Worm (Caenorhabditis elegans): ENCODE data around the gene wdr-37.

wdr-37 gene

ce11 chrIII:5552072-5552667, 47.7 kb downstream of the wdr-37 start, which contains the start of gene F09F7.6:
F09F7.6 (minus strand) TSS chrIII:5552135.
- no peak for TF ChIP-seq nhr-237 (tag; optimal IDR thresholded peaks at IDR 0.05)
- TF ChIP-seq F26F4.8 (GFP tag; conservative IDR thresholded peaks at IDR 0.05) = no peak
- TF ChIP-seq daf-12 (tag; optimal IDR thresholded peaks at IDR 0.05) = no peak
- no peak for TF ChIP-seq F44E2.7 (GFP tag; IDR thresholded peaks at IDR 0.05)
- no peak for TF ChIP-seq aly-2 (tag; optimal IDR thresholded peaks at IDR 0.05)
- TF ChIP-seq dve-1 (tag; optimal IDR thresholded peaks at IDR 0.05; ENCODE audit: insufficient read depth) = peak; percentile 96
- TF ChIP-seq mep-1 (tag; optimal IDR thresholded peaks at IDR 0.05) = peak; percentile 71
- no peak for TF ChIP-seq unc-39 (tag; optimal IDR thresholded peaks at IDR 0.05)
- TF ChIP-seq Y105C5A.15 (GFP tag; IDR thresholded peaks at IDR 0.05) = no peak
- TF ChIP-seq lir-3 (tag; optimal IDR thresholded peaks at IDR 0.05) = no peak
- no peak for TF ChIP-seq F10B5.3 (tag; optimal IDR thresholded peaks at IDR 0.05)
- TF ChIP-seq ceh-62 (tag; optimal IDR thresholded peaks at IDR 0.05) = no peak
- TF ChIP-seq set-16 (GFP tag; IDR thresholded peaks at IDR 0.05) = no peak
- TF ChIP-seq vab-7 (GFP tag; IDR thresholded peaks at IDR 0.05) = no peak
- no peak for TF ChIP-seq spr-1 (tag; optimal IDR thresholded peaks at IDR 0.05)
- TF ChIP-seq nhr-48 (tag; optimal IDR thresholded peaks at IDR 0.05) = peak; percentile 33
- TF ChIP-seq zip-11 (GFP tag; IDR thresholded peaks at IDR 0.05) = no peak
- TF ChIP-seq dmd-6 (GFP tag; IDR thresholded peaks at IDR 0.05) = peak; percentile 81
- TF ChIP-seq saeg-2 (GFP tag; IDR thresholded peaks at IDR 0.05) = no peak
- no peak for TF ChIP-seq zip-2 (tag; optimal IDR thresholded peaks at IDR 0.05)
- no peak for TF ChIP-seq sdz-12 (GFP tag; optimal IDR thresholded peaks at IDR 0.05)
- peak in 1 of 2 experiments; percentile 96 for TF ChIP-seq unc-62 (GFP tag; optimal IDR thresholded peaks at IDR 0.05 in 1 of 2)
- TF ChIP-seq unc-62 (tag; optimal IDR thresholded peaks at IDR 0.05) = no peak
- no peak for TF ChIP-seq lin-38 (GFP tag; IDR thresholded peaks at IDR 0.05)
- TF ChIP-seq D1046.2 (GFP tag; IDR thresholded peaks at IDR 0.05) = no peak
- TF ChIP-seq lim-7 (GFP tag; IDR thresholded peaks at IDR 0.05) = no peak
- peak; percentile 77 to 80 for TF ChIP-seq daf-16 (GFP tag; optimal IDR thresholded peaks at IDR 0.05)
- peak; percentile 93 for TF ChIP-seq daf-16 (tag; optimal IDR thresholded peaks at IDR 0.05)
- peak; percentile 92 for TF ChIP-seq hlh-30 (tag; optimal IDR thresholded peaks at IDR 0.05; ENCODE audit: insufficient read depth)
- TF ChIP-seq mxl-2 (GFP tag; conservative IDR thresholded peaks at IDR 0.05) = no peak
- no peak for TF ChIP-seq zag-1 (tag; optimal IDR thresholded peaks at IDR 0.05)
- TF ChIP-seq dmd-9 (GFP tag; IDR thresholded peaks at IDR 0.05) = no peak
- TF ChIP-seq T20F7.1 (GFP tag; optimal IDR thresholded peaks at IDR 0.05) = peak; percentile 9
- TF ChIP-seq ama-1 (optimal IDR thresholded peaks at IDR 0.05) = peak; percentile 92
- no peak for TF ChIP-seq fkh-10 (GFP tag; optimal IDR thresholded peaks at IDR 0.05)
- TF ChIP-seq tra-1 (GFP tag; IDR thresholded peaks at IDR 0.05) = peak; percentile 74
- peak; percentile 2 for TF ChIP-seq nhr-10 (tag; optimal IDR thresholded peaks at IDR 0.05)
- peak; percentile 68 for TF ChIP-seq mxl-3 (GFP tag; optimal IDR thresholded peaks at IDR 0.05)
- no peak for TF ChIP-seq tag-97 (GFP tag; IDR thresholded peaks at IDR 0.05)
- peak in 1 of 2 experiments; percentile 69 for TF ChIP-seq lsy-2 (tag; optimal IDR thresholded peaks at IDR 0.05)
- no peak for TF ChIP-seq cey-2 (tag; optimal IDR thresholded peaks at IDR 0.05; ENCODE audit: borderline replicate concordance, insufficient read depth)
- peak; percentile 89 for TF ChIP-seq aha-1 (tag)
- no peak for TF ChIP-seq F49E8.2 (tag; optimal IDR thresholded peaks at IDR 0.05; ENCODE audit: borderline replicate concordance)
- TF ChIP-seq nhr-28 (tag; optimal IDR thresholded peaks at IDR 0.05) = peak; percentile 82
- TF ChIP-seq nhr-6 (tag; optimal IDR thresholded peaks at IDR 0.05) = peak; percentile 38
- peak; percentile 13 for TF ChIP-seq ztf-7 (tag; optimal IDR thresholded peaks at IDR 0.05)
- TF ChIP-seq ZK546.5 (tag; optimal IDR thresholded peaks at IDR 0.05) = no peak
- peak; percentile 84 for TF ChIP-seq nhr-77 (tag; optimal IDR thresholded peaks at IDR 0.05)
- peak; percentile 21 for TF ChIP-seq mes-2 (tag; optimal IDR thresholded peaks at IDR 0.05; ENCODE audit: poor library complexity, severe bottlenecking)
- no peak for TF ChIP-seq dmd-8 (GFP tag; IDR thresholded peaks at IDR 0.05)
- TF ChIP-seq hlh-11 (tag; optimal IDR thresholded peaks at IDR 0.05) = peak; percentile 94
- no peak for TF ChIP-seq mdt-29 (GFP tag; IDR thresholded peaks at IDR 0.05)
